Worm (Caenorhabditis elegans) whole organism, mixed stage, embryonic: Measurements from ENCODE around the gene tsen-34.

ENCODE experiments used
- elt-3 ChIP-seq: fragments of 150-350 bp; optimal IDR thresholded peaks from 2 replicates; lab custom pipeline; 2014; ENCODE audit warnings: missing biosample characterization, missing genetic modification characterization
- nhr-76 ChIP-seq: sonication (generic microtip); optimal IDR thresholded peaks from 2 replicates; lab custom pipeline; 2017; ENCODE audit warnings: missing biosample characterization, missing genetic modification characterization

- no peak for TF ChIP-seq nhr-76 (tag; lab: Kevin White, UChicago)
- no peak for TF ChIP-seq elt-3
Observed at ce11 chrIV:4177560-4177959, 697 bp upstream of the tsen-34 start.
